Worm (Caenorhabditis elegans) whole organism, L2 larva: ENCODE data around the gene lelo-3.
A peak's percentile ranks its signal among the peaks of the same experiment; 100 is the strongest.

ENCODE experiments used
- ZK546.5 ChIP-seq: sonication (generic microtip); optimal IDR thresholded peaks from 2 replicates; lab custom pipeline; 2017; ENCODE audit warnings: missing biosample characterization, missing genetic modification characterization
- ama-1 ChIP-seq: fragments of 150-350 bp; optimal IDR thresholded peaks from 2 replicates; lab custom pipeline; 2018; ENCODE audit warnings: inconsistent platforms
- fos-1 ChIP-seq: fragments of 150-350 bp; optimal IDR thresholded peaks from 2 replicates; lab custom pipeline; 2014; ENCODE audit warnings: missing biosample characterization, missing genetic modification characterization
- mbf-1 ChIP-seq: sonication (generic microtip); optimal IDR thresholded peaks from 2 replicates; lab custom pipeline; 2017; ENCODE audit warnings: missing biosample characterization, missing genetic modification characterization
- mdl-1 ChIP-seq, 2 experiments: fragments of 150-350 bp in 1 of 2; sonication (generic microtip) in 1 of 2; optimal IDR thresholded peaks; 2 replicates each; lab custom pipeline; 2017; ENCODE audit warnings: missing biosample characterization in 2 of 2, missing genetic modification characterization in 2 of 2
- nhr-11 ChIP-seq: fragments of 150-350 bp; optimal IDR thresholded peaks from 2 replicates; lab custom pipeline; 2014; ENCODE audit warnings: missing biosample characterization, missing genetic modification characterization
- nhr-21 ChIP-seq: fragments of 150-350 bp; optimal IDR thresholded peaks from 2 replicates; lab custom pipeline; 2014; ENCODE audit warnings: missing biosample characterization, missing genetic modification characterization
- nhr-23 ChIP-seq: fragments of 150-350 bp; optimal IDR thresholded peaks from 2 replicates; lab custom pipeline; 2014; ENCODE audit warnings: missing biosample characterization, missing genetic modification reagents, missing genetic modification characterization
- nhr-6 ChIP-seq: fragments of 150-350 bp; optimal IDR thresholded peaks from 2 replicates; lab custom pipeline; 2014; ENCODE audit warnings: missing biosample characterization, missing genetic modification characterization
- snpc-4 ChIP-seq: fragments of 150-350 bp; optimal IDR thresholded peaks from 2 replicates; lab custom pipeline; 2014; ENCODE audit warnings: missing biosample characterization, missing genetic modification characterization
- unc-39 ChIP-seq: fragments of 150-350 bp; optimal IDR thresholded peaks from 2 replicates; lab custom pipeline; 2014; ENCODE audit warnings: missing biosample characterization, missing genetic modification characterization
- unc-62 ChIP-seq: fragments of 150-350 bp; optimal IDR thresholded peaks from 2 replicates; lab custom pipeline; 2014; ENCODE audit warnings: missing biosample characterization, missing genetic modification reagents, missing genetic modification characterization
- zag-1 ChIP-seq: fragments of 150-350 bp; optimal IDR thresholded peaks from 2 replicates; lab custom pipeline; 2014; ENCODE audit warnings: missing biosample characterization, missing genetic modification characterization

DNA sequence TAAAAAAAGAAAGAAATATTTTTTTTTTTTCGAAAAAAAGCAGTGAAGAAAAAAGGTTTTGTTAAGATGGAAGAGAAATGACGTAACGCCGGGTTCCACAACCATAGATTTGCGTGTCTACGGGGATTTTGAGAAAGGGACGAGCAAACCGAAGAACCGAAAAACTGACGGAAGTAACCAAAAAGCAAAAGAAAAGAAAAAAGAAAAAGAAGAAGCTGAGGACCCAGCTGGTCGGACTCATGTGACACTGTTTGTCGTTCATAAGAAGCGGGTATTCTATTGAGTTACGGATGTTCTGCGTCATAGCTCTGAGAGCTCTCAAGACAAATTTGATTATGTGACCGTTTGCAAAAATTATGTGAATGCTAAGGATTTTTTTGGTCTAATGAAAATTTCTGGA is 39.6 kb downstream of the lelo-3 start:
- TF ChIP-seq unc-62 (no peak), unc-39 (tag; lab: Kevin White, UChicago) (no peak), snpc-4 (tag; lab: Kevin White, UChicago) (no peak), zag-1 (peak; percentile 35), mbf-1 (tag; lab: Kevin White, UChicago) (no peak), nhr-11 (tag; lab: Kevin White, UChicago) (no peak), ZK546.5 (tag; lab: Kevin White, UChicago) (no peak), nhr-6 (peak; percentile 36), nhr-21 (tag; lab: Kevin White, UChicago) (no peak), fos-1 (tag; lab: Kevin White, UChicago) (no peak), mdl-1 (tag; optimal IDR thresholded peaks at IDR 0.05; lab: Kevin White, UChicago) (no peak), ama-1 (no peak), nhr-23 (no peak)
